Worm (Caenorhabditis elegans) whole organism, mixed stage, embryonic: ENCODE measurements around the gene Y66A7A.7.

Experiments used
- ham-2 ChIP-seq: fragments of 200-800 bp; sonication (Bioruptor generic); optimal IDR thresholded peaks from 2 replicates; lab custom pipeline; 2018; ENCODE audit warnings: mild to moderate bottlenecking, missing genetic modification characterization, missing compliant biosample characterization
- lsy-2 ChIP-seq: fragments of 150-350 bp; optimal IDR thresholded peaks from 2 replicates; lab custom pipeline; 2014; ENCODE audit warnings: missing biosample characterization, missing genetic modification characterization
- mab-5 ChIP-seq: fragments of 150-350 bp; optimal IDR thresholded peaks from 2 replicates; lab custom pipeline; 2014; ENCODE audit warnings: missing biosample characterization, missing genetic modification characterization
- nhr-76 ChIP-seq: sonication (generic microtip); optimal IDR thresholded peaks from 2 replicates; lab custom pipeline; 2017; ENCODE audit warnings: missing biosample characterization, missing genetic modification characterization
- pha-4 ChIP-seq: fragments of 150-350 bp; optimal IDR thresholded peaks from 2 replicates; lab custom pipeline; 2018; ENCODE audit warnings: missing biosample characterization, missing genetic modification reagents, missing genetic modification characterization
- snpc-4 ChIP-seq: fragments of 150-350 bp; optimal IDR thresholded peaks from 2 replicates; lab custom pipeline; 2014; ENCODE audit warnings: missing biosample characterization, missing genetic modification characterization
- zip-8 ChIP-seq: fragments of 150-350 bp; optimal IDR thresholded peaks from 2 replicates; lab custom pipeline; 2014; ENCODE audit warnings: missing biosample characterization, missing genetic modification characterization
- ztf-11 ChIP-seq: fragments of 150-350 bp; optimal IDR thresholded peaks from 2 replicates; lab custom pipeline; 2014; ENCODE audit warnings: missing biosample characterization, missing genetic modification characterization

DNA sequence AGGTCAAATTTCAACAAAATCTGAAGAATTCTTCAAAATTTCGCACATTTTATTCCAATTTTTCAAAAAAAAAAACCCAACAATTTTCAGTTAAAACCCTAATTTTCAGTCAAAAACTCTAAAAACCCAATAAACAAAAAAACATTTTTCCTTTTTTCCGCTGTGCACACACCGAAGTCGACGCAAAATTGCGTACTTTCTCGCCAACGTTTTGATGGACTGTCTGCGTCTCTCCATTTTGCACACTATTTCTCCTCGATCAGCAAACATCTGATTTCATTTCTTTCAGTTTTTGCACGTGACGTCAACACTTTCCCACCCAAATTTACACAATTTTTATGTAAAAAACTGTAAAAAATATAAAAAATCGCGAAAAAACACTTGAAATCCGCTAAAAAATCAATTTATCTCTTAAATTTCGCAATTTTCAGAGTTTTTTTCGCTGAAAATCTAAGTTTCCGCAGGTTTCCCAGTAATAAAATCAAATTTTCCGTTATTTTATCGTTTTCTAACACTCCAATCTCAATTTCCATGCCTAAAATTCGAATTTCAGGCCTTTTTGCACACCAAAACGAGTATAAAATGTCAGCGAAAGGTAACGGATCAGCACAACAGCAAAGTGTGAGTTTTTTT is 28.0 kb upstream of the Y66A7A.7 start, which contains the start of gene crh-1:
- TF ChIP-seq mab-5 (tag; lab: Kevin White, UChicago) (no peak), lsy-2 (tag; lab: Kevin White, UChicago) (peak; percentile 35), pha-4 (tag; lab: Kevin White, UChicago) (no peak), nhr-76 (tag; lab: Kevin White, UChicago) (no peak), zip-8 (tag; lab: Kevin White, UChicago) (no peak), ham-2 (GFP tag; lab: Kevin White, UChicago) (no peak), snpc-4 (tag; lab: Kevin White, UChicago) (no peak), ztf-11 (no peak)
